Fruit fly (Drosophila melanogaster) whole organism, prepupa: Measurements from ENCODE around the gene Nha1.

Source experiments
- CG11762 ChIP-seq: fragments of 200-800 bp; sonication (Bioruptor generic); optimal IDR thresholded peaks from 3 replicates; lab custom pipeline; 2016; ENCODE audit warnings: missing biosample characterization, missing genetic modification characterization; ENCODE audit not compliant: insufficient read depth
- CG16779 ChIP-seq: fragments of 200-800 bp; sonication (Bioruptor generic); optimal IDR thresholded peaks from 3 replicates; lab custom pipeline; 2017; ENCODE audit warnings: missing biosample characterization, mild to moderate bottlenecking, missing genetic modification characterization
- CG3032 ChIP-seq: fragments of 200-800 bp; optimal IDR thresholded peaks from 2 replicates; lab custom pipeline; 2019; ENCODE audit warnings: missing biosample characterization, mild to moderate bottlenecking, missing genetic modification characterization, moderate library complexity
- CG6854 ChIP-seq: fragments of 200-800 bp; sonication (Bioruptor generic); optimal IDR thresholded peaks from 2 replicates; lab custom pipeline; 2017; ENCODE audit warnings: missing biosample characterization, mild to moderate bottlenecking, missing genetic modification characterization
- CG7368 ChIP-seq: fragments of 200-800 bp; sonication (Bioruptor generic); optimal IDR thresholded peaks from 3 replicates; lab custom pipeline; 2016; ENCODE audit warnings: missing biosample characterization, missing genetic modification characterization
- Eip78C ChIP-seq: fragments of 200-800 bp; sonication (Bioruptor generic); peaks from one replicate; lab custom pipeline; 2016; ENCODE audit warnings: missing biosample characterization, missing genetic modification characterization
- Gug ChIP-seq: fragments of 200-800 bp; sonication (Bioruptor generic); IDR thresholded peaks from 2 replicates; pipeline ENCODE4 v1.3.6; 2022; ENCODE audit warnings: missing biosample characterization, missing genetic modification characterization
- Hr39 ChIP-seq: fragments of 200-800 bp; sonication (Bioruptor generic); optimal IDR thresholded peaks from 2 replicates; lab custom pipeline; 2016; ENCODE audit warnings: missing biosample characterization, missing genetic modification characterization
- OdsH ChIP-seq: fragments of 200-800 bp; sonication (Bioruptor generic); optimal IDR thresholded peaks from 3 replicates; lab custom pipeline; 2016; ENCODE audit warnings: missing biosample characterization, missing genetic modification characterization
- Sox102F ChIP-seq: fragments of 200-800 bp; sonication (Bioruptor generic); optimal IDR thresholded peaks from 2 replicates; lab custom pipeline; 2016; ENCODE audit warnings: missing biosample characterization, mild to moderate bottlenecking, missing genetic modification characterization
- fd85E ChIP-seq: fragments of 200-800 bp; sonication (Bioruptor generic); optimal IDR thresholded peaks from 3 replicates; lab custom pipeline; 2016; ENCODE audit warnings: missing biosample characterization, missing genetic modification characterization
- fkh ChIP-seq: fragments of 200-800 bp; sonication (Bioruptor generic); optimal IDR thresholded peaks from 3 replicates; lab custom pipeline; 2017; ENCODE audit warnings: missing biosample characterization, mild to moderate bottlenecking, missing genetic modification characterization, moderate library complexity
- ss ChIP-seq, 2 experiments: fragments of 200-800 bp; sonication (Bioruptor generic); optimal IDR thresholded peaks; 2 replicates in 1 of 2; 3 replicates in 1 of 2; lab custom pipeline; 2017 to 2018; ENCODE audit warnings: mild to moderate bottlenecking in 2 of 2, missing biosample characterization in 2 of 2, missing genetic modification characterization in 2 of 2, moderate library complexity in 1 of 2

DNA sequence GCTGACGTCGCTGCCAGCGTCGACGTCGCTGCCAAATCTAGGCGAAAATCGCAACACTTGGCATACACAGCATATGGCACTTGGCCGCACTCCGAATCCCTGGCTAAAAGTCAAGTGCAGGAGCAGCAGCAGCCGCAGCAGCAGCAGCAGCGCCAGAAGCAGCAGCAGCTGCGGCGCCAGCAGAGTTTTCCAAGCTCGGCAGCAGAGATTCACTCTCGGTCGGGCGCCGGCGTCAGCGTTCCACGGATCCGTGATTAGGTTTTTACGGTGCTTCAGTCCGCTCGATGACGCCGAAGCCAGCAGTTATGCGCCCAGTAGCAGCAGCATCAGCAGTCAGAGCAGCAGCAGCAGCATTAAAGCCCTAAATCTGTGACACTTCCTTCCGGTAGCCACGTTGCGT lies 48.1 kb downstream of the Nha1 start:
- TF ChIP-seq Gug (no peak), Eip78C (GFP tag; lab: Kevin White, UChicago) (no peak), CG7368 (GFP tag; lab: Kevin White, UChicago) (no peak), ss (GFP tag; optimal IDR thresholded peaks at IDR 0.05; lab: Kevin White, UChicago) (no peak), Hr39 (GFP tag; lab: Kevin White, UChicago) (no peak), CG3032 (tag; lab: Kevin White, UChicago) (no peak), CG16779 (tag; lab: Kevin White, UChicago) (no peak), CG11762 (GFP tag; lab: Kevin White, UChicago) (no peak), CG6854 (no peak), fd85E (GFP tag; lab: Kevin White, UChicago) (no peak), OdsH (no peak), fkh (GFP tag; lab: Kevin White, UChicago) (no peak), Sox102F (GFP tag; lab: Kevin White, UChicago) (no peak)
